Fruit fly (Drosophila melanogaster): ENCODE measurements around the gene CG13625.

CG13625 gene

dm6 chr3R:24604165-24604564 is 19.2 kb upstream of the CG13625 start (continued):
- TF ChIP-seq CG11696 (GFP tag; IDR thresholded peaks at IDR 0.05) (no peak), exex (tag; optimal IDR thresholded peaks at IDR 0.05) (no peak), ac (GFP tag; optimal IDR thresholded peaks at IDR 0.05) (peak; percentile 19), Atf3 (GFP tag; optimal IDR thresholded peaks at IDR 0.05) (no peak), fd96Cb (tag; optimal IDR thresholded peaks at IDR 0.05) (no peak), CG13624 (GFP tag; optimal IDR thresholded peaks at IDR 0.05) (no peak), sens (GFP tag) (peak; percentile 61), dmrt11E (tag; optimal IDR thresholded peaks at IDR 0.05) (no peak), CG18476 (GFP tag; optimal IDR thresholded peaks at IDR 0.05) (no peak), CG3726 (GFP tag; IDR thresholded peaks at IDR 0.05) (no peak), sob (GFP tag; IDR thresholded peaks at IDR 0.05) (no peak), CG7786 (GFP tag; optimal IDR thresholded peaks at IDR 0.05) (no peak), prd (optimal IDR thresholded peaks at IDR 0.05) (no peak), prd (GFP tag; IDR thresholded peaks at IDR 0.05) (no peak), fd102C (GFP tag; optimal IDR thresholded peaks at IDR 0.05) (peak; percentile 57), CG8478 (optimal IDR thresholded peaks at IDR 0.05) (no peak), dmrt99B (tag; optimal IDR thresholded peaks at IDR 0.05) (no peak), CG15696 (tag; optimal IDR thresholded peaks at IDR 0.05) (peak; percentile 9), ATbp (GFP tag; optimal IDR thresholded peaks at IDR 0.05) (no peak), lmd (GFP tag; IDR thresholded peaks at IDR 0.05) (no peak), vvl (GFP tag; IDR thresholded peaks at IDR 0.05) (peak; percentile 41; the same call in 1 of the 2 replicates), CG12155 (GFP tag; optimal IDR thresholded peaks at IDR 0.05) (no peak)

- TF ChIP-seq sd (tag; optimal IDR thresholded peaks at IDR 0.05) (peak; percentile 37), CG9727 (GFP tag; optimal IDR thresholded peaks at IDR 0.05) (peak; percentile 10), chm (GFP tag; IDR thresholded peaks at IDR 0.05) (0 out of 2 replicates have a peak, but pooled peaks have one; percentile 23), usp (GFP tag; optimal IDR thresholded peaks at IDR 0.05) (no peak), btn (GFP tag; optimal IDR thresholded peaks at IDR 0.05) (no peak), CG6683 (GFP tag; optimal IDR thresholded peaks at IDR 0.05) (no peak), pzg (GFP tag; optimal IDR thresholded peaks at IDR 0.05) (no peak), fd102C (GFP tag; optimal IDR thresholded peaks at IDR 0.05) (no peak), HHEX (GFP tag; optimal IDR thresholded peaks at IDR 0.05) (no peak), CG7357 (GFP tag; IDR thresholded peaks at IDR 0.05) (no peak), CG6689 (GFP tag; IDR thresholded peaks at IDR 0.05) (no peak), CG18764 (GFP tag; optimal IDR thresholded peaks at IDR 0.05) (no peak), CG11696 (GFP tag; IDR thresholded peaks at IDR 0.05) (no peak), CG2129 (GFP tag; IDR thresholded peaks at IDR 0.05; ENCODE audit: partially characterized antibody) (no peak), zfh2 (GFP tag; optimal IDR thresholded peaks at IDR 0.05) (no peak), cwo (GFP tag; optimal IDR thresholded peaks at IDR 0.05) (peak; percentile 5), Chrac-16 (GFP tag; optimal IDR thresholded peaks at IDR 0.05) (no peak), CG7271 (tag; optimal IDR thresholded peaks at IDR 0.05) (no peak), CG3281 (GFP tag; optimal IDR thresholded peaks at IDR 0.05) (no peak), CG4854 (GFP tag; optimal IDR thresholded peaks at IDR 0.05) (no peak), CG13424 (tag; optimal IDR thresholded peaks at IDR 0.05) (no peak), CG1832 (GFP tag; optimal IDR thresholded peaks at IDR 0.05) (no peak), pfk (GFP tag; optimal IDR thresholded peaks at IDR 0.05) (no peak), CG9876 (GFP tag; optimal IDR thresholded peaks at IDR 0.05) (no peak), chinmo (GFP tag; IDR thresholded peaks at IDR 0.05; ENCODE audit: partially characterized antibody) (peak; percentile 67; the same call in 2 of the 4 replicates), sug (tag; optimal IDR thresholded peaks at IDR 0.05) (peak; percentile 3), Max (GFP tag; optimal IDR thresholded peaks at IDR 0.05) (no peak), z (GFP tag; IDR thresholded peaks at IDR 0.05) (no peak), CG42726 (GFP tag; IDR thresholded peaks at IDR 0.05; ENCODE audit: partially characterized antibody) (no peak), CG7963 (GFP tag; IDR thresholded peaks at IDR 0.05; ENCODE audit: partially characterized antibody) (no peak)
Measured at dm6 chr3R:24603399-24604131, 18.6 kb upstream of the CG13625 start.

Data from whole organism, embryonic.